Fruit fly (Drosophila melanogaster) whole organism, prepupa: ENCODE measurements around the gene Spag1.

Experiments used
- CG10631 ChIP-seq: fragments of 200-800 bp; sonication (Bioruptor generic); optimal IDR thresholded peaks from 2 replicates; lab custom pipeline; 2016; ENCODE audit warnings: missing biosample characterization, missing genetic modification characterization
- CG10669 ChIP-seq: fragments of 200-800 bp; sonication (Bioruptor generic); optimal IDR thresholded peaks from 3 replicates; lab custom pipeline; 2018; ENCODE audit warnings: missing biosample characterization, mild to moderate bottlenecking, missing genetic modification characterization, moderate library complexity
- CG11294 ChIP-seq: fragments of 200-800 bp; sonication (Bioruptor generic); IDR thresholded peaks from 2 replicates; pipeline ENCODE4 v1.3.6; 2022; ENCODE audit warnings: missing biosample characterization, missing genetic modification characterization
- CG11762 ChIP-seq: fragments of 200-800 bp; sonication (Bioruptor generic); optimal IDR thresholded peaks from 3 replicates; lab custom pipeline; 2016; ENCODE audit warnings: missing biosample characterization, missing genetic modification characterization; ENCODE audit not compliant: insufficient read depth
- CG15336 ChIP-seq: fragments of 200-800 bp; sonication (Bioruptor generic); IDR thresholded peaks from 2 replicates; pipeline ENCODE4 v1.3.6; 2022; ENCODE audit warnings: missing biosample characterization, missing genetic modification characterization
- CG1621 ChIP-seq: fragments of 200-800 bp; sonication (Bioruptor generic); optimal IDR thresholded peaks from 3 replicates; lab custom pipeline; 2018; ENCODE audit warnings: missing biosample characterization, mild to moderate bottlenecking, missing genetic modification characterization
- CG16779 ChIP-seq: fragments of 200-800 bp; sonication (Bioruptor generic); optimal IDR thresholded peaks from 3 replicates; lab custom pipeline; 2017; ENCODE audit warnings: missing biosample characterization, mild to moderate bottlenecking, missing genetic modification characterization
- CG3032 ChIP-seq: fragments of 200-800 bp; optimal IDR thresholded peaks from 2 replicates; lab custom pipeline; 2019; ENCODE audit warnings: missing biosample characterization, mild to moderate bottlenecking, missing genetic modification characterization, moderate library complexity
- CG31627 ChIP-seq: fragments of 200-800 bp; sonication (Bioruptor generic); optimal IDR thresholded peaks from 3 replicates; lab custom pipeline; 2016; ENCODE audit warnings: missing biosample characterization, missing genetic modification characterization
- CG32006 ChIP-seq: fragments of 200-800 bp; sonication (Bioruptor generic); optimal IDR thresholded peaks from 3 replicates; lab custom pipeline; 2017; ENCODE audit warnings: missing biosample characterization, mild to moderate bottlenecking, missing genetic modification characterization
- CG34406 ChIP-seq: fragments of 200-800 bp; sonication (Bioruptor generic); optimal IDR thresholded peaks from 3 replicates; lab custom pipeline; 2016; ENCODE audit warnings: missing biosample characterization, missing genetic modification characterization
- CG3919 ChIP-seq: fragments of 200-800 bp; sonication (Bioruptor generic); optimal IDR thresholded peaks from 3 replicates; lab custom pipeline; 2016; ENCODE audit warnings: missing biosample characterization, missing genetic modification characterization
- CG4318 ChIP-seq: fragments of 200-800 bp; sonication (Bioruptor generic); optimal IDR thresholded peaks from 3 replicates; lab custom pipeline; 2017; ENCODE audit warnings: missing biosample characterization, mild to moderate bottlenecking, missing genetic modification characterization
- CG6163 ChIP-seq: fragments of 200-800 bp; sonication (Bioruptor generic); IDR thresholded peaks from 3 replicates; pipeline ENCODE4 v1.3.6; 2022; ENCODE audit warnings: missing biosample characterization, missing genetic modification characterization
- CG6792 ChIP-seq: fragments of 200-800 bp; sonication (Bioruptor generic); optimal IDR thresholded peaks from 3 replicates; lab custom pipeline; 2016; ENCODE audit warnings: missing biosample characterization, missing genetic modification characterization
- CG6854 ChIP-seq: fragments of 200-800 bp; sonication (Bioruptor generic); optimal IDR thresholded peaks from 2 replicates; lab custom pipeline; 2017; ENCODE audit warnings: missing biosample characterization, mild to moderate bottlenecking, missing genetic modification characterization
- CG7368 ChIP-seq: fragments of 200-800 bp; sonication (Bioruptor generic); optimal IDR thresholded peaks from 3 replicates; lab custom pipeline; 2016; ENCODE audit warnings: missing biosample characterization, missing genetic modification characterization
- CG8119 ChIP-seq: fragments of 200-800 bp; sonication (Bioruptor generic); IDR thresholded peaks from 3 replicates; pipeline ENCODE4 v1.3.6; 2022; ENCODE audit warnings: missing biosample characterization, missing genetic modification characterization
- CG8319 ChIP-seq: fragments of 200-800 bp; sonication (Bioruptor generic); optimal IDR thresholded peaks from 3 replicates; lab custom pipeline; 2016; ENCODE audit warnings: missing biosample characterization, missing genetic modification characterization
- CG8632 ChIP-seq: fragments of 200-800 bp; sonication (Bioruptor generic); optimal IDR thresholded peaks from 3 replicates; lab custom pipeline; 2016; ENCODE audit warnings: missing biosample characterization, missing genetic modification characterization
- CG9139 ChIP-seq: fragments of 200-800 bp; sonication (Bioruptor generic); optimal IDR thresholded peaks from 3 replicates; lab custom pipeline; 2017; ENCODE audit warnings: missing biosample characterization, mild to moderate bottlenecking, missing genetic modification characterization
- Eip75B ChIP-seq: fragments of 200-800 bp; sonication (Bioruptor generic); optimal IDR thresholded peaks from 3 replicates; lab custom pipeline; 2016; ENCODE audit warnings: missing biosample characterization, missing genetic modification characterization
- Eip78C ChIP-seq: fragments of 200-800 bp; sonication (Bioruptor generic); peaks from one replicate; lab custom pipeline; 2016; ENCODE audit warnings: missing biosample characterization, missing genetic modification characterization
- Eip93F ChIP-seq: fragments of 200-800 bp; sonication (Bioruptor generic); optimal IDR thresholded peaks from 2 replicates; lab custom pipeline; 2016; ENCODE audit warnings: missing biosample characterization, mild to moderate bottlenecking, missing genetic modification characterization
- Ets21C ChIP-seq: fragments of 200-800 bp; sonication (Bioruptor generic); optimal IDR thresholded peaks from 3 replicates; lab custom pipeline; 2016; ENCODE audit warnings: missing biosample characterization, missing genetic modification characterization
- Gug ChIP-seq: fragments of 200-800 bp; sonication (Bioruptor generic); IDR thresholded peaks from 2 replicates; pipeline ENCODE4 v1.3.6; 2022; ENCODE audit warnings: missing biosample characterization, missing genetic modification characterization
- Hr38 ChIP-seq: sonication (Bioruptor generic); optimal IDR thresholded peaks from 2 replicates; lab custom pipeline; 2016; ENCODE audit warnings: missing biosample characterization, missing genetic modification characterization
- Hr39 ChIP-seq: fragments of 200-800 bp; sonication (Bioruptor generic); optimal IDR thresholded peaks from 2 replicates; lab custom pipeline; 2016; ENCODE audit warnings: missing biosample characterization, missing genetic modification characterization
- Hr4 ChIP-seq: fragments of 200-800 bp; sonication (Bioruptor generic); optimal IDR thresholded peaks from 3 replicates; lab custom pipeline; 2016; ENCODE audit warnings: missing biosample characterization, missing genetic modification characterization
- OdsH ChIP-seq: fragments of 200-800 bp; sonication (Bioruptor generic); optimal IDR thresholded peaks from 3 replicates; lab custom pipeline; 2016; ENCODE audit warnings: missing biosample characterization, missing genetic modification characterization
- Sox102F ChIP-seq: fragments of 200-800 bp; sonication (Bioruptor generic); optimal IDR thresholded peaks from 2 replicates; lab custom pipeline; 2016; ENCODE audit warnings: missing biosample characterization, mild to moderate bottlenecking, missing genetic modification characterization
- achi ChIP-seq: fragments of 200-800 bp; sonication (Bioruptor generic); optimal IDR thresholded peaks from 3 replicates; lab custom pipeline; 2016; ENCODE audit warnings: missing biosample characterization, missing genetic modification characterization
- acj6 ChIP-seq: fragments of 200-800 bp; sonication (Bioruptor generic); optimal IDR thresholded peaks from 3 replicates; lab custom pipeline; 2016; ENCODE audit warnings: missing biosample characterization, missing genetic modification characterization
- cyc ChIP-seq: fragments of 200-800 bp; sonication (Bioruptor generic); optimal IDR thresholded peaks from 3 replicates; lab custom pipeline; 2016; ENCODE audit warnings: missing biosample characterization, missing genetic modification characterization
- dsx ChIP-seq: fragments of 200-800 bp; optimal IDR thresholded peaks from 3 replicates; lab custom pipeline; 2019; ENCODE audit warnings: missing biosample characterization, mild to moderate bottlenecking, missing genetic modification characterization, moderate library complexity; ENCODE audit not compliant: poor library complexity, severe bottlenecking
- eg ChIP-seq: fragments of 200-800 bp; sonication (Bioruptor generic); IDR thresholded peaks from 3 replicates; pipeline ENCODE4 v1.3.6; 2022; ENCODE audit warnings: missing biosample characterization, missing genetic modification characterization
- esn ChIP-seq: fragments of 200-800 bp; sonication (Bioruptor generic); optimal IDR thresholded peaks from 2 replicates; lab custom pipeline; 2016; ENCODE audit warnings: missing biosample characterization, mild to moderate bottlenecking, missing genetic modification characterization, moderate library complexity
- fd59A ChIP-seq: fragments of 200-800 bp; sonication (Bioruptor generic); optimal IDR thresholded peaks from 2 replicates; lab custom pipeline; 2017; ENCODE audit warnings: missing biosample characterization, mild to moderate bottlenecking, missing genetic modification characterization, missing genetic modification reagents
- fd85E ChIP-seq: fragments of 200-800 bp; sonication (Bioruptor generic); optimal IDR thresholded peaks from 3 replicates; lab custom pipeline; 2016; ENCODE audit warnings: missing biosample characterization, missing genetic modification characterization
- fkh ChIP-seq: fragments of 200-800 bp; sonication (Bioruptor generic); optimal IDR thresholded peaks from 3 replicates; lab custom pipeline; 2017; ENCODE audit warnings: missing biosample characterization, mild to moderate bottlenecking, missing genetic modification characterization, moderate library complexity
- lz ChIP-seq: fragments of 200-800 bp; sonication (Bioruptor generic); optimal IDR thresholded peaks from 3 replicates; lab custom pipeline; 2016; ENCODE audit warnings: missing biosample characterization, missing genetic modification characterization
- salr ChIP-seq, 2 experiments: fragments of 200-800 bp; sonication (Bioruptor generic); optimal IDR thresholded peaks; 3 replicates each; lab custom pipeline; 2016 to 2018; ENCODE audit warnings: missing biosample characterization in 2 of 2, missing genetic modification characterization in 2 of 2, mild to moderate bottlenecking in 1 of 2
- ss ChIP-seq, 2 experiments: fragments of 200-800 bp; sonication (Bioruptor generic); optimal IDR thresholded peaks; 2 replicates in 1 of 2; 3 replicates in 1 of 2; lab custom pipeline; 2017 to 2018; ENCODE audit warnings: mild to moderate bottlenecking in 2 of 2, missing biosample characterization in 2 of 2, missing genetic modification characterization in 2 of 2, moderate library complexity in 1 of 2
- svp ChIP-seq: fragments of 200-800 bp; sonication (Bioruptor generic); peaks from one replicate; lab custom pipeline; 2016; ENCODE audit warnings: missing biosample characterization, missing genetic modification characterization
- topi ChIP-seq: fragments of 200-800 bp; sonication (Bioruptor generic); optimal IDR thresholded peaks from 3 replicates; lab custom pipeline; 2016; ENCODE audit warnings: missing biosample characterization, missing genetic modification characterization
- vri ChIP-seq: fragments of 200-800 bp; sonication (Bioruptor generic); optimal IDR thresholded peaks from 3 replicates; lab custom pipeline; 2016; ENCODE audit warnings: missing biosample characterization, mild to moderate bottlenecking, missing genetic modification characterization

Gene Spag1

DNA sequence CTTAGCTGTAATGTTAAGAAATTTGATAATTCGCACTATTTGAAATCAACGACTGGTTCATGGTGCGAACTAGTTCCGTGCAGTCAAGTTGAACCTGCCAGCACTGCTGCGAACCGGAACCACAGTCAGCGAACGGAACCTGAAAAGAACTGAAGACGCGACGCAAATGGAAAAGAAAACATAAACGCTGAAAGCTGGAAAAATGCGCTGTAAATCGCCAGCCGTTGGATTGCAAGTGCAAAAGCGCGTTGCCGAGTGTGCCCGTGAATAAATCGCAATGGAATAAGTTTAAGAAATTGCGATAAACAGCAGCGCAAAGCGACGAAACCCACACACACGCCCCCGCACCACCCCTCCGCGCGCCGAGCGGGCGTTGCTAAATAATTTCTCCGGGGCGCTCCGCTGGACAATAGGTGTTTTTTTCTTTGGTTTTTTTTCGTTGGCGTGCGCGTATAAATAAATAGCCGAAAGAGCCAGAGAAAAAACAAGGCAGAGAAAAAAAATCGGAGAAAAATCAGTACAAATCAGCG lies 19.2 kb downstream of the Spag1 start, which contains the start of gene CG5521:
Gene CG5521, plus strand, starts transcription at position 137 of the 530 bp plus-strand sequence.
- TF ChIP-seq acj6 (GFP tag; lab: Kevin White, UChicago): no peak
- no peak for TF ChIP-seq vri (GFP tag; lab: Kevin White, UChicago)
- no peak for TF ChIP-seq lz (GFP tag; lab: Kevin White, UChicago)
- no peak for TF ChIP-seq Hr39
- no peak for TF ChIP-seq fkh (GFP tag; lab: Kevin White, UChicago)
- peak; percentile 64 for TF ChIP-seq Eip78C (GFP tag; lab: Kevin White, UChicago)
- no peak for TF ChIP-seq CG9139
- TF ChIP-seq salr (GFP tag; optimal IDR thresholded peaks at IDR 0.05; lab: Kevin White, UChicago): no peak
- TF ChIP-seq CG8119 (GFP tag; lab: Robert Waterston, UW): peak; percentile 18; the same call in 1 of the 3 replicates
- TF ChIP-seq eg (GFP tag; lab: Robert Waterston, UW): peak; percentile 39; the same call in 1 of the 3 replicates
- no peak for TF ChIP-seq CG3032 (tag; lab: Kevin White, UChicago)
- no peak for TF ChIP-seq cyc
- TF ChIP-seq esn (GFP tag; lab: Kevin White, UChicago): no peak
- TF ChIP-seq CG10669 (GFP tag; lab: Kevin White, UChicago): no peak
- no peak for TF ChIP-seq OdsH (GFP tag; lab: Kevin White, UChicago)
- TF ChIP-seq ss (GFP tag; optimal IDR thresholded peaks at IDR 0.05; lab: Kevin White, UChicago): peak in 1 of 2 experiments; percentile 5
- no peak for TF ChIP-seq CG7368 (GFP tag; lab: Kevin White, UChicago)
- TF ChIP-seq Ets21C (GFP tag; lab: Kevin White, UChicago): no peak
- no peak for TF ChIP-seq CG6792 (GFP tag; lab: Kevin White, UChicago)
- no peak for TF ChIP-seq fd85E (GFP tag; lab: Kevin White, UChicago)
- no peak for TF ChIP-seq CG31627
- TF ChIP-seq CG6854 (GFP tag; lab: Kevin White, UChicago): peak; percentile 32
- TF ChIP-seq CG3919 (GFP tag; lab: Kevin White, UChicago): peak; percentile 9
- TF ChIP-seq svp (GFP tag; lab: Kevin White, UChicago): peak; percentile 50
- TF ChIP-seq Hr38 (GFP tag; lab: Kevin White, UChicago): no peak

DNA sequence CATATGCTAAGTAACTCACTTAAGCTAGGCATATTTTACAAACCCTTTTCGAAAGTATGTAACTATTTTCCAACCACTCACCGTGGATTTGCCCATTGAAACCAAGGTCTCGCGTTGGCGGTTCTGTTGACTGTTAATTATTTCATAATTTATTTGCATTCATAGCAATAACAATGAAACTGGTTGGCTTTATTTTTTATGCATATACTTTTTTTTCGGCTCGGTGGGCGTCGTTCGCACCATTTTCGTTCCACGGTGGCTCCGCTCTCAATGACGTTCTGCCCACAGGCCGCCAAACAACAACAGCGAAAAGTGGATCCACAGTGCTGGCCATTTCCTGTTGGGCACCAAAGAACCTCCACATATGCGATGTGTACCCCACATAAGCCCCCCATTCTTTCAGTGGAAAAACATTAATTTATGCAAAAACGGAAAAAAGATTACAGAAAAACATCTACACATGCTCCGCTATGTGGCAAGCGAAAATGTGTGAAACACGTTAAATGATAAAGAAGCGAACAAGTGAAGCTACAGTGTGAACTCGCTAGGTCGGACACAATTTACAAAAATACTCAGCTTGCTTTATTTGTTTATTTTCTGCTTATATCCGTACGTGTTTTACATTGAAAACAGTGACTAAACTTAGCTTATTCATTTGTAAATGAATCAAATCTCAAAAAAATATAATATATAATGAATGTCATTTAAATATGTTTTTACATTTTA lies 20.1 kb downstream of the Spag1 start:
- TF ChIP-seq Gug (GFP tag; lab: Robert Waterston, UW) (peak; percentile 47; the same call in 1 of the 2 replicates), CG15336 (GFP tag; lab: Robert Waterston, UW) (peak; percentile 60), ss (GFP tag; optimal IDR thresholded peaks at IDR 0.05; lab: Kevin White, UChicago) (no peak), Ets21C (GFP tag; lab: Kevin White, UChicago) (no peak), Eip93F (GFP tag; lab: Kevin White, UChicago) (no peak), CG3919 (GFP tag; lab: Kevin White, UChicago) (peak; percentile 20), dsx (GFP tag; lab: Kevin White, UChicago) (peak; percentile 27), CG10669 (GFP tag; lab: Kevin White, UChicago) (peak; percentile 9), CG6792 (GFP tag; lab: Kevin White, UChicago) (peak; percentile 26), CG4318 (GFP tag; lab: Kevin White, UChicago) (peak; percentile 15), CG34406 (GFP tag; lab: Kevin White, UChicago) (peak; percentile 30), eg (GFP tag; lab: Robert Waterston, UW) (peak; percentile 69), topi (peak; percentile 39), CG6854 (GFP tag; lab: Kevin White, UChicago) (no peak), CG6163 (peak; percentile 61; the same call in 1 of the 3 replicates), CG16779 (no peak), CG8319 (no peak), CG1621 (tag; lab: Kevin White, UChicago) (no peak), Hr4 (GFP tag; lab: Kevin White, UChicago) (peak; percentile 4), fkh (GFP tag; lab: Kevin White, UChicago) (no peak), CG11294 (GFP tag; lab: Robert Waterston, UW) (peak; percentile 35; the same call in 1 of the 2 replicates), Hr38 (GFP tag; lab: Kevin White, UChicago) (no peak), CG9139 (peak; percentile 27), Eip75B (GFP tag; lab: Kevin White, UChicago) (no peak), CG3032 (tag; lab: Kevin White, UChicago) (no peak), vri (GFP tag; lab: Kevin White, UChicago) (no peak), CG11762 (GFP tag; lab: Kevin White, UChicago) (peak; percentile 20), achi (GFP tag; lab: Kevin White, UChicago) (peak; percentile 40), fd59A (GFP tag; lab: Kevin White, UChicago) (no peak), CG32006 (GFP tag; lab: Kevin White, UChicago) (peak; percentile 42), Sox102F (GFP tag; lab: Kevin White, UChicago) (peak; percentile 41), cyc (peak; percentile 22), CG8632 (peak; percentile 56), CG10631 (GFP tag; lab: Kevin White, UChicago) (peak; percentile 51), lz (GFP tag; lab: Kevin White, UChicago) (peak; percentile 36)
